Fruit fly (Drosophila melanogaster) whole organism, embryonic: ENCODE measurements around the gene CG13127.

Source experiments
- CG18011 ChIP-seq: fragments of 200-800 bp; sonication (Bioruptor generic); optimal IDR thresholded peaks from 2 replicates; lab custom pipeline; 2017; ENCODE audit warnings: missing biosample characterization, missing genetic modification characterization, mild to moderate bottlenecking, moderate library complexity, missing genotype
- kay ChIP-seq: fragments of 200-800 bp; sonication (Bioruptor generic); optimal IDR thresholded peaks from 2 replicates; lab custom pipeline; 2016; ENCODE audit warnings: missing biosample characterization, missing genetic modification characterization

DNA sequence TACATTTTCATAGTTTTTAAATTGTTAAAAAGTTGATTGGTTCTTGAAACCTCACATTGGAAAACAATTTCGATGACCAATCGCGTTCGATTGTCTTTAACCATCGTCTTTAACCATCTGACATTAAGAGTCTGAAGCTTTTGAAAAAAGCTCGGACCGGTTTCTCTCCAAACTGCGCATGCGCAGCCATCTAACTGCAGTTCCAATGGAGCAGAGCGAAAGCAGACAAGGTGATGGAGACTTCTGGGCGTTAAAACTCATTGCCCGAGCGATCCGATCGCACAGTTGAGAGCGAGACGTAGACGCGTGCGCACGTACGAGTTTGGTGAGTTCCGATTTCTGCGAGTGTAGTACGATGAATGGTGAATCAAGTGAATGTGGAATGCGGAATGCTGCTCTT is 5.9 kb downstream of the CG13127 start, which contains the start of gene obst-B:
- TF ChIP-seq kay (GFP tag; lab: Kevin White, UChicago), result no peak
- no peak for TF ChIP-seq CG18011
